Worm (Caenorhabditis elegans): ENCODE measurements around the gene cutl-2.

Gene cutl-2

DNA sequence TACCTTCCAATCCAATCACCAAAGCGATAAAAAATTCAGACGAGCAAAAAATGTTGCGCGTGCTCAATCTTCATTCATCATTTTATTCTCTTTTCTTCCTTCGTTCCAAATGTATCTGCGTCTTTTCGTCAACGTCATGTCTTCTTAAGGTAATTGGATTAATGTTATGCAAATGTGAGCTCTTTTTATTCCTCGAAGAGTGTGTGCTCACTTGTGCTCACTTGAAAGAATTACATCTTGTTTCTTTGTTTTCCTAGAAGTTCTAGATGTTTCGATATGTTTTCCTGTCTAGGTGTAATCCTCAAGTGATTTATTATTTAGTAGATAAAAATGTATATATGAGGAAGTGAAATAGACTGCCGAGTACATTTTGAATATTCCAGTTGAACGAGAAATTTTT lies 31.0 kb upstream of the cutl-2 start:
- TF ChIP-seq aly-2 (tag; optimal IDR thresholded peaks at IDR 0.05) = no peak
- peak; percentile 45 for TF ChIP-seq fkh-10 (GFP tag; optimal IDR thresholded peaks at IDR 0.05)

DNA sequence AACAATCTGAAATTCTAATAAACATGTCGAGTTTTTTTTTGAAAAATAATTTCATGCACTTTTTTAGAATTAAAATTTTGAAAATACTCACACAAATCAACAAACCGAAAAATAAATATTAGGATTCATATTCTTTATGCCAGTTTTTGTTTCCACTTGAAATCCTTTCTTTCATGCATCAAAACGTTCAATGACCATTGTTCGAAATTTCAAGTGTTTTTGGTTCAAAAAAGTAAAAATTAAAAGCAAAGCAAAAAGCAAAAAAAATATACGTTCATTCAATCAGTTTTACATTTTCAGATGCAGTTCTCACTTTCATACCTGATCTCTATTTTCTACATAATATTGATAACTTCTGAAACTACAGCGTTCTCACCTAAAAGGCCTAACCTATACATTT lies 29.3 kb upstream of the cutl-2 start, which contains the start of gene ZK1321.1:
TSS of gene ZK1321.1 (plus strand) at position 301 of the 400 bp plus-strand sequence.
- TF ChIP-seq egl-27 (tag; optimal IDR thresholded peaks at IDR 0.05) = no peak
- no peak for TF ChIP-seq ceh-16 (tag; optimal IDR thresholded peaks at IDR 0.05)
- TF ChIP-seq lsy-12 (tag; optimal IDR thresholded peaks at IDR 0.05) = no peak
- no peak for TF ChIP-seq daf-12 (tag; optimal IDR thresholded peaks at IDR 0.05)
- no peak for TF ChIP-seq aly-2 (tag; optimal IDR thresholded peaks at IDR 0.05)
- TF ChIP-seq nhr-43 (tag; optimal IDR thresholded peaks at IDR 0.05; ENCODE audit: poor library complexity, severe bottlenecking) = no peak
- no peak for TF ChIP-seq ceh-9 (tag; optimal IDR thresholded peaks at IDR 0.05)

DNA sequence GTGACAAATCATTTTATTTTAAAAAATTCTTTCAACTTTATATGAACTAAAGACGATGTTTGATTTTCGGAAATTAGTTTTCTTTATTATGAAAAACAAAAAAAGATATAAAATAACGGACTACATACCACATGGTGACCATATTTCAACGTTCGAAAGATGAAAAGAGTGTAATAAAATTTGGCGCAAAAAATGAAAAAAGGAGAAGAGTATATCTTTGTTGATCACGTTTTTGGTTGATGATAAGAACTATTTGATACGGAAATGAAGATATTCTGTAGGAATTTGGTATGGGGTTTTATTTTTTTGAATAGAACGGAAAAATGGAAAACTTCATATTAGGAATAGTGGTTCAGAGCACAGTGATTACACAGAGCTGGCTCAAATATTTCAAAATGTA lies 28.6 kb upstream of the cutl-2 start, which contains the start of gene Y53C12B.7:
TSS of gene Y53C12B.7 (minus strand) at position 163 of the 400 bp plus-strand sequence.
- TF ChIP-seq nhr-43 (tag; optimal IDR thresholded peaks at IDR 0.05; ENCODE audit: poor library complexity, severe bottlenecking) (no peak), nhr-25 (tag; optimal IDR thresholded peaks at IDR 0.05) (no peak), elt-1 (tag; optimal IDR thresholded peaks at IDR 0.05) (no peak), daf-12 (tag; optimal IDR thresholded peaks at IDR 0.05) (no peak), ZK546.5 (tag; optimal IDR thresholded peaks at IDR 0.05) (no peak), pqm-1 (tag; optimal IDR thresholded peaks at IDR 0.05) (no peak), ceh-28 (tag; optimal IDR thresholded peaks at IDR 0.05) (no peak), elt-2 (tag; optimal IDR thresholded peaks at IDR 0.05) (no peak), zag-1 (tag; optimal IDR thresholded peaks at IDR 0.05) (no peak), ceh-16 (tag; optimal IDR thresholded peaks at IDR 0.05) (no peak), nhr-77 (tag; optimal IDR thresholded peaks at IDR 0.05) (no peak), tbx-2 (tag; optimal IDR thresholded peaks at IDR 0.05) (no peak)

DNA sequence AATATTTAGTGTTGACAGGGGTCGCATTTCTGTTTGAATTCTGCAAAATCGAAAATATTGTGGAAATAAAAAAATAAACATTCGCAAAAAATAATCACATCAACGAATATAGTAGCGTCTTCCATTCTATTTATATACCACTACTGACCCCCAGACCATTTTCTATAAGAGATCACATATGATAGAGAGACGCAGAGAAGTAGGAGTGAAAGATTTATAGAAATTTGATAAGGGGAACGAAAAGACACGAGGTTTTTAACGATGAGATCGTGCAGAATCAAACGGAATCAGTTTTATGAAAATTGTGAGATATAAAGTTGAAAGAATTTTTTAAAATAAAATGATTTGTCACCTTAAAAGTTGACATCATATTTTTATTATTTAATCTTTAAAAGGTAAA lies 27.8 kb upstream of the cutl-2 start:
- TF ChIP-seq nhr-12 (tag; optimal IDR thresholded peaks at IDR 0.05) = no peak
- TF ChIP-seq sea-2 (GFP tag; optimal IDR thresholded peaks at IDR 0.05) = no peak
- TF ChIP-seq nhr-43 (tag; optimal IDR thresholded peaks at IDR 0.05; ENCODE audit: poor library complexity, severe bottlenecking) = peak; percentile 81
- peak; percentile 71 for TF ChIP-seq nhr-23 (tag; optimal IDR thresholded peaks at IDR 0.05)
- no peak for TF ChIP-seq skn-1 (tag; optimal IDR thresholded peaks at IDR 0.05)
- TF ChIP-seq nfya-1 (tag; optimal IDR thresholded peaks at IDR 0.05; ENCODE audit: insufficient read depth) = no peak
- TF ChIP-seq lsy-12 (tag; optimal IDR thresholded peaks at IDR 0.05) = no peak
- TF ChIP-seq daf-12 (tag; optimal IDR thresholded peaks at IDR 0.05) = no peak
- no peak for TF ChIP-seq ztf-11 (tag; optimal IDR thresholded peaks at IDR 0.05)

DNA sequence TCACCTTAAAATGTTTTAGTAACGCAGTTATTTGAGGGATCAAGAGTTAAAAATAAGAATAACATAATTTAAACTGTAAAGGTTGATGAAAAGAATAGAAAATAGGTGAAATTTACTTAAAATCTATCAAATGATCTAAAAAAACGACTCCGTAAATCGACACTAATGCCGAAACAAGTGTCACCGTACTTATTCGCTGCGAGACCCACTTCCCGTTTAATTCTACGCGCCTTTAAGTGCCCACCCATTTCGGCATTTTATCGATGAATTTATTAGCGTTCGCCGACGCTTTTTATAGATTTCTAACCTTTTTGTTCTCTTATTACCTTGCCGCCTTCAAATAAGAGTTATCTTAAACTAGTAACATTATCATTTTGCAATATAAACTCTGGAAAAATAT lies 21.6 kb upstream of the cutl-2 start, which contains the start of the genes Y53C12B.1 and nos-3:
TSS of gene Y53C12B.1 (minus strand) at position 10 of the 400 bp plus-strand sequence.
TSS of gene nos-3 (plus strand) at position 248 of the 400 bp plus-strand sequence.
- no peak for TF ChIP-seq nhr-77 (tag; optimal IDR thresholded peaks at IDR 0.05)
- peak; percentile 97 for TF ChIP-seq nfya-1 (tag; optimal IDR thresholded peaks at IDR 0.05; ENCODE audit: insufficient read depth)
- peak; percentile 60 for TF ChIP-seq hmg-11 (tag; optimal IDR thresholded peaks at IDR 0.05)
- TF ChIP-seq elt-1 (tag; optimal IDR thresholded peaks at IDR 0.05) = peak; percentile 54
- TF ChIP-seq nhr-23 (tag; optimal IDR thresholded peaks at IDR 0.05) = peak; percentile 91
- TF ChIP-seq pqm-1 (tag; optimal IDR thresholded peaks at IDR 0.05) = peak; percentile 71
- no peak for TF ChIP-seq ama-1 (optimal IDR thresholded peaks at IDR 0.05)
- peak; percentile 88 for TF ChIP-seq lin-15B (tag; optimal IDR thresholded peaks at IDR 0.05)
- peak; percentile 96 for TF ChIP-seq R02D3.7 (tag; optimal IDR thresholded peaks at IDR 0.05)
- TF ChIP-seq nhr-25 (tag; optimal IDR thresholded peaks at IDR 0.05) = peak; percentile 88
- TF ChIP-seq ceh-82 (tag; optimal IDR thresholded peaks at IDR 0.05) = no peak
- no peak for TF ChIP-seq egl-27 (tag; optimal IDR thresholded peaks at IDR 0.05)
- TF ChIP-seq fos-1 (tag; optimal IDR thresholded peaks at IDR 0.05) = no peak
- TF ChIP-seq ceh-28 (tag; optimal IDR thresholded peaks at IDR 0.05) = peak; percentile 64
- peak; percentile 69 for TF ChIP-seq nhr-43 (tag; optimal IDR thresholded peaks at IDR 0.05; ENCODE audit: poor library complexity, severe bottlenecking)
- TF ChIP-seq lin-39 (tag; optimal IDR thresholded peaks at IDR 0.05) = peak; percentile 92
- peak; percentile 73 for TF ChIP-seq skn-1 (tag; optimal IDR thresholded peaks at IDR 0.05)
- peak; percentile 12 for TF ChIP-seq fkh-10 (GFP tag; optimal IDR thresholded peaks at IDR 0.05)
- peak; percentile 55 for TF ChIP-seq elt-2 (tag; optimal IDR thresholded peaks at IDR 0.05)
- TF ChIP-seq egl-5 (tag; optimal IDR thresholded peaks at IDR 0.05) = peak; percentile 79
- peak; percentile 66 for TF ChIP-seq snpc-4 (tag; optimal IDR thresholded peaks at IDR 0.05)
- peak; percentile 93 for TF ChIP-seq pha-4 (tag; optimal IDR thresholded peaks at IDR 0.05)
- no peak for TF ChIP-seq mml-1 (tag; optimal IDR thresholded peaks at IDR 0.05)
